Fruit fly (Drosophila melanogaster): ENCODE measurements around the gene cu.

Gene cu

dm6 chr3R:11214449-11214950 lies 17.1 kb downstream of the cu start, which contains the start of gene ZnT86D:
Gene ZnT86D, minus strand, starts transcription at chr3R:11214539.
- TF ChIP-seq CG9948 (tag; optimal IDR thresholded peaks at IDR 0.05), result peak; percentile 58
- peak; percentile 47 for TF ChIP-seq CG8301 (tag; optimal IDR thresholded peaks at IDR 0.05)
- no peak for TF ChIP-seq D1 (tag; optimal IDR thresholded peaks at IDR 0.05)
- TF ChIP-seq CG8159 (tag; optimal IDR thresholded peaks at IDR 0.05), result peak; percentile 66
- no peak for TF ChIP-seq CG13204 (GFP tag; optimal IDR thresholded peaks at IDR 0.05)
- peak; percentile 55 for TF ChIP-seq CG12605 (GFP tag; IDR thresholded peaks at IDR 0.05)
- peak; percentile 10; the same call in 1 of the 2 replicates for TF ChIP-seq CG32121 (GFP tag; IDR thresholded peaks at IDR 0.05)
- TF ChIP-seq rn (GFP tag; IDR thresholded peaks at IDR 0.05), result 0 out of 2 replicates have a peak, but pooled peaks have one; percentile 12
- TF ChIP-seq CG15710 (tag; optimal IDR thresholded peaks at IDR 0.05), result peak; percentile 62
- TF ChIP-seq gl (tag; optimal IDR thresholded peaks at IDR 0.05), result no peak
- peak; percentile 33 for TF ChIP-seq EcR (GFP tag; optimal IDR thresholded peaks at IDR 0.05)
- peak; percentile 45 for TF ChIP-seq CG34367 (tag; optimal IDR thresholded peaks at IDR 0.05)
- TF ChIP-seq Pif1B (GFP tag; optimal IDR thresholded peaks at IDR 0.05), result peak; percentile 39
- no peak for TF ChIP-seq CG14655 (GFP tag; optimal IDR thresholded peaks at IDR 0.05)
- TF ChIP-seq Pif1A (GFP tag; optimal IDR thresholded peaks at IDR 0.05), result no peak
- peak; percentile 45 for TF ChIP-seq CG17806 (tag; optimal IDR thresholded peaks at IDR 0.05)
- TF ChIP-seq Snoo (tag; optimal IDR thresholded peaks at IDR 0.05), result peak; percentile 35
- peak; percentile 51; the same call in 1 of the 3 replicates for TF ChIP-seq CG4496 (GFP tag; IDR thresholded peaks at IDR 0.05)
- no peak for TF ChIP-seq CG10348 (GFP tag; IDR thresholded peaks at IDR 0.05)
- TF ChIP-seq fd96Ca (GFP tag; IDR thresholded peaks at IDR 0.05), result no peak
- peak; percentile 35; the same call in 1 of the 2 replicates for TF ChIP-seq Ets98B (GFP tag; IDR thresholded peaks at IDR 0.05)

- TF ChIP-seq CG13204 (GFP tag; optimal IDR thresholded peaks at IDR 0.05) (no peak), CG14655 (GFP tag; optimal IDR thresholded peaks at IDR 0.05) (no peak), CG32121 (GFP tag; IDR thresholded peaks at IDR 0.05) (no peak; the same call in 1 of the 2 replicates), Ets98B (GFP tag; IDR thresholded peaks at IDR 0.05) (peak; percentile 51), Pif1A (GFP tag; optimal IDR thresholded peaks at IDR 0.05) (no peak), rn (GFP tag; IDR thresholded peaks at IDR 0.05) (no peak), CG4496 (GFP tag; IDR thresholded peaks at IDR 0.05) (peak; percentile 51; the same call in 1 of the 3 replicates), CG8159 (tag; optimal IDR thresholded peaks at IDR 0.05) (peak; percentile 63), CG12605 (GFP tag; IDR thresholded peaks at IDR 0.05) (no peak), fd96Ca (GFP tag; IDR thresholded peaks at IDR 0.05) (no peak), CG8301 (tag; optimal IDR thresholded peaks at IDR 0.05) (peak; percentile 48), CG17806 (tag; optimal IDR thresholded peaks at IDR 0.05) (peak; percentile 38), EcR (GFP tag; optimal IDR thresholded peaks at IDR 0.05) (no peak), Snoo (tag; optimal IDR thresholded peaks at IDR 0.05) (peak; percentile 92), D1 (tag; optimal IDR thresholded peaks at IDR 0.05) (no peak), CG15710 (tag; optimal IDR thresholded peaks at IDR 0.05) (peak; percentile 73), gl (tag; optimal IDR thresholded peaks at IDR 0.05) (peak; percentile 66), Pif1B (GFP tag; optimal IDR thresholded peaks at IDR 0.05) (peak; percentile 45), CG10348 (GFP tag; IDR thresholded peaks at IDR 0.05) (no peak), CG34367 (tag; optimal IDR thresholded peaks at IDR 0.05) (peak; percentile 87), CG9948 (tag; optimal IDR thresholded peaks at IDR 0.05) (peak; percentile 11)
These were observed 18.8 kb downstream of the cu start, which contains the start of the genes RpS25 and CG4820 for dm6 chr3R:11216156-11216630. Gene RpS25, minus strand, starts transcription at chr3R:11216287. Gene CG4820, plus strand, starts transcription at chr3R:11216535.

dm6 chr3R:11219883-11220282 lies 22.5 kb downstream of the cu start, which contains the start of gene CG6689:
Gene CG6689, minus strand, starts transcription at chr3R:11220064.
- TF ChIP-seq CG4496 (GFP tag; IDR thresholded peaks at IDR 0.05) (0 out of 3 replicates have a peak, but pooled peaks have one; percentile 21), CG15710 (tag; optimal IDR thresholded peaks at IDR 0.05) (no peak)

dm6 chr3R:11221437-11222230 lies 24.2 kb downstream of the cu start, which contains the start of the genes CG6693 and RpL3:
Gene CG6693, minus strand, starts transcription at chr3R:11221639.
Gene RpL3, plus strand, starts transcription at chr3R:11221894.
- TF ChIP-seq CG4496 (GFP tag; IDR thresholded peaks at IDR 0.05), result peak; percentile 78
- TF ChIP-seq Snoo (tag; optimal IDR thresholded peaks at IDR 0.05), result peak; percentile 81
- no peak for TF ChIP-seq Pif1B (GFP tag; optimal IDR thresholded peaks at IDR 0.05)
- TF ChIP-seq Pif1A (GFP tag; optimal IDR thresholded peaks at IDR 0.05), result no peak
- TF ChIP-seq D1 (tag; optimal IDR thresholded peaks at IDR 0.05), result no peak
- peak; percentile 81 for TF ChIP-seq CG12605 (GFP tag; IDR thresholded peaks at IDR 0.05)
- TF ChIP-seq gl (tag; optimal IDR thresholded peaks at IDR 0.05), result peak; percentile 56
- no peak for TF ChIP-seq CG9948 (tag; optimal IDR thresholded peaks at IDR 0.05)
- peak; percentile 59 for TF ChIP-seq CG8159 (tag; optimal IDR thresholded peaks at IDR 0.05)
- TF ChIP-seq CG10348 (GFP tag; IDR thresholded peaks at IDR 0.05), result no peak
- TF ChIP-seq rn (GFP tag; IDR thresholded peaks at IDR 0.05), result no peak
- peak; percentile 61 for TF ChIP-seq Ets98B (GFP tag; IDR thresholded peaks at IDR 0.05)
- peak; percentile 49 for TF ChIP-seq CG15710 (tag; optimal IDR thresholded peaks at IDR 0.05)
- peak; percentile 58 for TF ChIP-seq CG34367 (tag; optimal IDR thresholded peaks at IDR 0.05)
- TF ChIP-seq CG32121 (GFP tag; IDR thresholded peaks at IDR 0.05), result peak; percentile 74
- TF ChIP-seq CG14655 (GFP tag; optimal IDR thresholded peaks at IDR 0.05), result no peak
- TF ChIP-seq fd96Ca (GFP tag; IDR thresholded peaks at IDR 0.05), result no peak
- TF ChIP-seq CG13204 (GFP tag; optimal IDR thresholded peaks at IDR 0.05), result no peak
- no peak for TF ChIP-seq CG8301 (tag; optimal IDR thresholded peaks at IDR 0.05)
- TF ChIP-seq EcR (GFP tag; optimal IDR thresholded peaks at IDR 0.05), result peak; percentile 16
- peak; percentile 31 for TF ChIP-seq CG17806 (tag; optimal IDR thresholded peaks at IDR 0.05)

dm6 chr3R:11222587-11222986 lies 25.2 kb downstream of the cu start:
- TF ChIP-seq CG15710 (tag; optimal IDR thresholded peaks at IDR 0.05) (no peak), CG4496 (GFP tag; IDR thresholded peaks at IDR 0.05) (no peak), Pif1A (GFP tag; optimal IDR thresholded peaks at IDR 0.05) (no peak), CG32121 (GFP tag; IDR thresholded peaks at IDR 0.05) (no peak), CG9948 (tag; optimal IDR thresholded peaks at IDR 0.05) (no peak), CG8301 (tag; optimal IDR thresholded peaks at IDR 0.05) (no peak), CG13204 (GFP tag; optimal IDR thresholded peaks at IDR 0.05) (no peak), CG17806 (tag; optimal IDR thresholded peaks at IDR 0.05) (no peak)
